Worm (Caenorhabditis elegans): ENCODE measurements around the gene nhx-9.

- no peak for TF ChIP-seq elt-1 (tag; optimal IDR thresholded peaks at IDR 0.05; ENCODE audit: borderline replicate concordance, insufficient read depth)
- TF ChIP-seq lsy-2 (tag; optimal IDR thresholded peaks at IDR 0.05) = no peak
- no peak for TF ChIP-seq nhr-237 (tag; optimal IDR thresholded peaks at IDR 0.05)
- no peak for TF ChIP-seq mep-1 (tag; optimal IDR thresholded peaks at IDR 0.05)
- no peak for TF ChIP-seq tbx-8 (GFP tag; optimal IDR thresholded peaks at IDR 0.05)
- no peak for TF ChIP-seq mab-5 (tag; optimal IDR thresholded peaks at IDR 0.05)
Measured at ce11 chrIV:11923074-11923473, 7.6 kb upstream of the nhx-9 start, which contains the start of gene srlf-31.
